Fruit fly (Drosophila melanogaster) Kc167 (cell line): Measurements from ENCODE around the gene CG3104.

ENCODE experiments used
- Myc ChIP-seq: fragments of >200 bp; optimal IDR thresholded peaks from 2 replicates; lab custom pipeline; 2017; ENCODE audit warnings: missing external identifiers
- Sin3A ChIP-seq: fragments of >200 bp; optimal IDR thresholded peaks from 2 replicates; lab custom pipeline; 2018; ENCODE audit warnings: missing external identifiers
- h ChIP-seq: fragments of >200 bp; optimal IDR thresholded peaks from 3 replicates; lab custom pipeline; 2018; ENCODE audit warnings: missing external identifiers
- psq ChIP-seq: fragments of >200 bp; optimal IDR thresholded peaks from 2 replicates; lab custom pipeline; 2017; ENCODE audit warnings: missing external identifiers
- ttk ChIP-seq: sonication (Bioruptor generic); optimal IDR thresholded peaks from 2 replicates; lab custom pipeline; 2017; ENCODE audit warnings: missing external identifiers

DNA sequence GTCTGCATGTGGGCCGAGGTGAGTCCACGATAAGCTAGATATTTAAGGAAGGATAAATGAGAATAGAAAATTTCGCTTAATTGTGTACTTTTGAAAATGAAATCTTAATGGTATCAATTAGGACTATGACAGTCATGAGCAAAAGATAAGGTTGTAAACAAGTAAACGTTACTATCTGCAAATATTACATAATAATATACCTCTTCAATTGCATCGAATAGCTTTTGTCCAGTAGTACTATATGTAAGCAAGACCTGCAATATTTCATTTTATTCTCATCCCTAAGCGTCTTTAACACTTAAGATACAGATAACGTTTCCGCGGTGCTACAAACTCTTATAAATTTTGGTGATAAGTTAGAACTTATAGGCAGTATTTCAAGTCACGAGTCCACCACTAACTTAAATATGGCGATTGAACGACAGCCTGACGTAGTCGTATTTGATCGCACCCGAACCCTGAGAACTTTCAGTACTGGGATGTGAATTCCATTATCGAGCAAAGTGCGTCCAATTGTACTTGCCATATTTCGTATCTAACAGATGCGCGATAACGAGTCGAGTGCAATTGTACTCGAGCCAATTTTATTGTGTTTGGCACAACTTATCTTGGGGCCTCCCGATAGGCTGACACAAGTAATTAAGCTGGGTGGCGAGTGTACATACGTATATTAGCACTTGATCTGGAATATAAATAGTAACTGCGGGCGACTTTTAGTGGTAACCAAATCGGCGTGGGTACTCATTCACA, 10.2 kb upstream of the CG3104 start:
- TF ChIP-seq h (lab: Kevin White, UChicago) = no peak
- TF ChIP-seq psq (lab: Kevin White, UChicago) = no peak
- TF ChIP-seq ttk (lab: Kevin White, UChicago) = no peak
- TF ChIP-seq Myc (lab: Kevin White, UChicago) = no peak
- TF ChIP-seq Sin3A (lab: Kevin White, UChicago) = no peak
